Fruit fly (Drosophila melanogaster) whole organism, prepupa: ENCODE results near the gene bark.
A peak's percentile ranks its signal among the peaks of the same experiment; 100 is the strongest.

Source experiments
- CG11902 ChIP-seq: fragments of 200-800 bp; sonication (Bioruptor generic); optimal IDR thresholded peaks from 3 replicates; lab custom pipeline; 2016; ENCODE audit warnings: missing biosample characterization, missing genetic modification characterization
- CG16779 ChIP-seq: fragments of 200-800 bp; sonication (Bioruptor generic); optimal IDR thresholded peaks from 3 replicates; lab custom pipeline; 2017; ENCODE audit warnings: missing biosample characterization, mild to moderate bottlenecking, missing genetic modification characterization
- CG8119 ChIP-seq: fragments of 200-800 bp; sonication (Bioruptor generic); IDR thresholded peaks from 3 replicates; pipeline ENCODE4 v1.3.6; 2022; ENCODE audit warnings: missing biosample characterization, missing genetic modification characterization
- CG8632 ChIP-seq: fragments of 200-800 bp; sonication (Bioruptor generic); optimal IDR thresholded peaks from 3 replicates; lab custom pipeline; 2016; ENCODE audit warnings: missing biosample characterization, missing genetic modification characterization
- Eip93F ChIP-seq: fragments of 200-800 bp; sonication (Bioruptor generic); optimal IDR thresholded peaks from 2 replicates; lab custom pipeline; 2016; ENCODE audit warnings: missing biosample characterization, mild to moderate bottlenecking, missing genetic modification characterization
- Hr39 ChIP-seq: fragments of 200-800 bp; sonication (Bioruptor generic); optimal IDR thresholded peaks from 2 replicates; lab custom pipeline; 2016; ENCODE audit warnings: missing biosample characterization, missing genetic modification characterization
- Sox102F ChIP-seq: fragments of 200-800 bp; sonication (Bioruptor generic); optimal IDR thresholded peaks from 2 replicates; lab custom pipeline; 2016; ENCODE audit warnings: missing biosample characterization, mild to moderate bottlenecking, missing genetic modification characterization
- acj6 ChIP-seq: fragments of 200-800 bp; sonication (Bioruptor generic); optimal IDR thresholded peaks from 3 replicates; lab custom pipeline; 2016; ENCODE audit warnings: missing biosample characterization, missing genetic modification characterization
- dac ChIP-seq: fragments of 200-800 bp; sonication (Bioruptor generic); optimal IDR thresholded peaks from 2 replicates; lab custom pipeline; 2017; ENCODE audit warnings: missing biosample characterization, mild to moderate bottlenecking, missing genetic modification characterization
- dsx ChIP-seq: fragments of 200-800 bp; optimal IDR thresholded peaks from 3 replicates; lab custom pipeline; 2019; ENCODE audit warnings: missing biosample characterization, mild to moderate bottlenecking, missing genetic modification characterization, moderate library complexity; ENCODE audit not compliant: poor library complexity, severe bottlenecking
- eg ChIP-seq: fragments of 200-800 bp; sonication (Bioruptor generic); IDR thresholded peaks from 3 replicates; pipeline ENCODE4 v1.3.6; 2022; ENCODE audit warnings: missing biosample characterization, missing genetic modification characterization
- svp ChIP-seq: fragments of 200-800 bp; sonication (Bioruptor generic); peaks from one replicate; lab custom pipeline; 2016; ENCODE audit warnings: missing biosample characterization, missing genetic modification characterization

dm6 chr2L:3789290-3790067 lies 2.5 kb downstream of the bark start:
- peak; percentile 69 for TF ChIP-seq svp (GFP tag; lab: Kevin White, UChicago)
- TF ChIP-seq CG16779 = no peak
- no peak for TF ChIP-seq Hr39 (GFP tag; lab: Kevin White, UChicago)
- no peak for TF ChIP-seq dsx (GFP tag; lab: Kevin White, UChicago)
- TF ChIP-seq CG11902 (GFP tag; lab: Kevin White, UChicago) = no peak
- peak; percentile 22 for TF ChIP-seq dac (GFP tag; lab: Kevin White, UChicago)
- peak; percentile 84 for TF ChIP-seq CG8119
- TF ChIP-seq Eip93F (GFP tag; lab: Kevin White, UChicago) = no peak
- peak; percentile 25 for TF ChIP-seq Sox102F
- no peak; the same call in none of the 3 replicates for TF ChIP-seq eg (GFP tag; lab: Robert Waterston, UW)
- TF ChIP-seq acj6 (GFP tag; lab: Kevin White, UChicago) = peak; percentile 73
- peak; percentile 62 for TF ChIP-seq CG8632 (GFP tag; lab: Kevin White, UChicago)
